Fruit fly (Drosophila melanogaster) whole organism, adult: Measurements from ENCODE around the gene Pp4-19C.

Experiments used
- CG11617 ChIP-seq: fragments of 200-800 bp; sonication (Bioruptor generic); optimal IDR thresholded peaks from 2 replicates; lab custom pipeline; 2017; ENCODE audit warnings: mild to moderate bottlenecking, missing biosample characterization, missing genetic modification reagents, missing genetic modification characterization
- CG12768 ChIP-seq: fragments of 200-800 bp; sonication (Bioruptor generic); optimal IDR thresholded peaks from 2 replicates; lab custom pipeline; 2017; ENCODE audit warnings: missing biosample characterization, missing genetic modification characterization, mild to moderate bottlenecking, moderate library complexity, missing genetic modification reagents
- CG14711 ChIP-seq: fragments of 200-800 bp; sonication (Bioruptor generic); optimal IDR thresholded peaks from 2 replicates; lab custom pipeline; 2018; ENCODE audit warnings: missing biosample characterization, mild to moderate bottlenecking, missing genetic modification characterization, moderate library complexity
- CG1620 ChIP-seq: fragments of 200-800 bp; sonication (Bioruptor generic); optimal IDR thresholded peaks from 2 replicates; lab custom pipeline; 2016; ENCODE audit warnings: missing biosample characterization, missing genetic modification characterization
- CG33017 ChIP-seq: fragments of 200-800 bp; sonication (Bioruptor generic); optimal IDR thresholded peaks from 2 replicates; lab custom pipeline; 2018; ENCODE audit warnings: missing biosample characterization, mild to moderate bottlenecking, missing genetic modification characterization, moderate library complexity
- CG5204 ChIP-seq: fragments of 200-800 bp; sonication (Bioruptor generic); optimal IDR thresholded peaks from 2 replicates; lab custom pipeline; 2016; ENCODE audit warnings: missing biosample characterization, missing genetic modification characterization
- CG7045 ChIP-seq: fragments of 200-800 bp; sonication (Bioruptor generic); optimal IDR thresholded peaks from 2 replicates; lab custom pipeline; 2017; ENCODE audit warnings: missing biosample characterization, mild to moderate bottlenecking, missing genetic modification characterization
- CG7101 ChIP-seq: fragments of 200-800 bp; sonication (Bioruptor generic); optimal IDR thresholded peaks from 2 replicates; lab custom pipeline; 2018; ENCODE audit warnings: missing biosample characterization, mild to moderate bottlenecking, missing genetic modification characterization, moderate library complexity
- Clk ChIP-seq: fragments of 200-800 bp; sonication (Bioruptor generic); optimal IDR thresholded peaks from 2 replicates; lab custom pipeline; 2017; ENCODE audit warnings: missing biosample characterization, missing genetic modification characterization
- Crg-1 ChIP-seq: fragments of 200-800 bp; sonication (Bioruptor generic); optimal IDR thresholded peaks from 2 replicates; lab custom pipeline; 2016; ENCODE audit warnings: missing biosample characterization, missing genetic modification characterization
- Hr96 ChIP-seq: fragments of 200-800 bp; sonication (Bioruptor generic); optimal IDR thresholded peaks from 2 replicates; lab custom pipeline; 2016; ENCODE audit warnings: missing biosample characterization, missing genetic modification characterization
- Mnt ChIP-seq: fragments of 200-800 bp; sonication (Bioruptor generic); optimal IDR thresholded peaks from 2 replicates; lab custom pipeline; 2016; ENCODE audit warnings: missing biosample characterization, mild to moderate bottlenecking, missing genetic modification characterization
- bab1 ChIP-seq: fragments of 200-800 bp; sonication (Bioruptor generic); optimal IDR thresholded peaks from 3 replicates; lab custom pipeline; 2019; ENCODE audit warnings: missing biosample characterization, mild to moderate bottlenecking, missing genetic modification characterization, moderate library complexity
- cic ChIP-seq: fragments of 200-800 bp; sonication (Bioruptor generic); optimal IDR thresholded peaks from 2 replicates; lab custom pipeline; 2017; ENCODE audit warnings: missing biosample characterization, mild to moderate bottlenecking, missing genetic modification characterization, moderate library complexity
- cnc ChIP-seq, 2 experiments: fragments of >200 bp; optimal IDR thresholded peaks; 2 replicates each; lab custom pipeline; 2017
- kay ChIP-seq: fragments of 200-800 bp; sonication (Bioruptor generic); peaks from one replicate; lab custom pipeline; 2016; ENCODE audit warnings: missing biosample characterization, missing genetic modification characterization, borderline replicate concordance
- ovo ChIP-seq: fragments of 200-800 bp; sonication (Bioruptor generic); optimal IDR thresholded peaks from 2 replicates; lab custom pipeline; 2016; ENCODE audit warnings: missing biosample characterization, missing genetic modification characterization
- pad ChIP-seq: fragments of 200-800 bp; sonication (Bioruptor generic); optimal IDR thresholded peaks from 3 replicates; lab custom pipeline; 2017; ENCODE audit warnings: missing biosample characterization, missing genetic modification characterization, mild to moderate bottlenecking, moderate library complexity, missing genetic modification reagents
- tj ChIP-seq: fragments of 200-800 bp; sonication (Bioruptor generic); optimal IDR thresholded peaks from 3 replicates; lab custom pipeline; 2017; ENCODE audit warnings: missing biosample characterization, mild to moderate bottlenecking, missing genetic modification characterization, moderate library complexity
- toe ChIP-seq: fragments of 200-800 bp; sonication (Bioruptor generic); optimal IDR thresholded peaks from 2 replicates; lab custom pipeline; 2016; ENCODE audit warnings: missing biosample characterization, missing genetic modification characterization

The Pp4-19C gene

dm6 chrX:20416433-20416832 lies 7.4 kb downstream of the Pp4-19C start, which contains the start of gene Obp19b:
TSS of gene Obp19b (plus strand) at chrX:20416733.
- TF ChIP-seq Clk (GFP tag; lab: Kevin White, UChicago) (no peak), tj (GFP tag; lab: Kevin White, UChicago) (no peak), CG12768 (GFP tag; lab: Kevin White, UChicago) (no peak), CG14711 (tag; lab: Kevin White, UChicago) (no peak), cnc (optimal IDR thresholded peaks at IDR 0.05; lab: Kevin White, UChicago) (no peak), Hr96 (no peak), CG7101 (tag; lab: Kevin White, UChicago) (no peak), toe (GFP tag; lab: Kevin White, UChicago) (no peak), CG7045 (GFP tag; lab: Kevin White, UChicago) (no peak), cic (GFP tag; lab: Kevin White, UChicago) (no peak), bab1 (GFP tag; lab: Kevin White, UChicago) (no peak), ovo (GFP tag; lab: Kevin White, UChicago) (no peak), CG11617 (GFP tag; lab: Kevin White, UChicago) (no peak), kay (no peak), Mnt (no peak), pad (GFP tag; lab: Kevin White, UChicago) (no peak), CG5204 (GFP tag; lab: Kevin White, UChicago) (no peak), CG1620 (GFP tag; lab: Kevin White, UChicago) (no peak), Crg-1 (GFP tag; lab: Kevin White, UChicago) (no peak), CG33017 (tag; lab: Kevin White, UChicago) (no peak)

dm6 chrX:20415444-20415843 lies 8.4 kb downstream of the Pp4-19C start, which contains the start of gene Obp19a:
TSS of gene Obp19a (plus strand) at chrX:20415744.
- TF ChIP-seq CG11617 (GFP tag; lab: Kevin White, UChicago) (no peak), CG7101 (tag; lab: Kevin White, UChicago) (no peak), pad (GFP tag; lab: Kevin White, UChicago) (no peak), cnc (optimal IDR thresholded peaks at IDR 0.05; lab: Kevin White, UChicago) (no peak), CG33017 (tag; lab: Kevin White, UChicago) (no peak), Crg-1 (GFP tag; lab: Kevin White, UChicago) (no peak), CG5204 (GFP tag; lab: Kevin White, UChicago) (no peak), CG7045 (GFP tag; lab: Kevin White, UChicago) (no peak), CG12768 (GFP tag; lab: Kevin White, UChicago) (no peak), tj (GFP tag; lab: Kevin White, UChicago) (no peak), bab1 (GFP tag; lab: Kevin White, UChicago) (no peak), toe (GFP tag; lab: Kevin White, UChicago) (no peak), kay (no peak), ovo (GFP tag; lab: Kevin White, UChicago) (no peak), Mnt (no peak), CG1620 (GFP tag; lab: Kevin White, UChicago) (no peak), Hr96 (no peak), cic (GFP tag; lab: Kevin White, UChicago) (no peak)

DNA sequence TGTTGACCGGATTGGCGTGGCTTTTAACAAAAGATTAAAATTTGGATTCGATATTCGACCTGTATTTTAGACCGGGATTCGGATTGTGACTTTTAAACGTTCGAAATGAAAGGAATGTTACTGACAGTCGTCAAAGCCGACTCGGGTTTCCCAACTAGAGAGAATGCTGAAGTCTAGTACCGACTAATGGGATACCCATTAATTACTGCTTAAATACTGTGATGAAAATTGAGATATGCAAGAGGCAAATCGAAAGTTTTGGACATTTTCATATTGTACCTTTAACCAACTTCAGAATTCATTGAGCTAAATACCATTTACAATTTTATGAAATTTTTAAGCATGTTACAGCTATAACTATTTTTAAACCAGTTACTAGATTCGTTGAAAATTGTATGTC lies 9.7 kb downstream of the Pp4-19C start, which contains the start of gene CG15458:
TSS of gene CG15458 (minus strand) at position 101 of the 400 bp plus-strand sequence.
- no peak for TF ChIP-seq cnc (optimal IDR thresholded peaks at IDR 0.05; lab: Kevin White, UChicago)
- no peak for TF ChIP-seq ovo (GFP tag; lab: Kevin White, UChicago)
- TF ChIP-seq tj (GFP tag; lab: Kevin White, UChicago), result no peak
- no peak for TF ChIP-seq Clk (GFP tag; lab: Kevin White, UChicago)
- TF ChIP-seq cic (GFP tag; lab: Kevin White, UChicago), result no peak
- no peak for TF ChIP-seq toe (GFP tag; lab: Kevin White, UChicago)
- no peak for TF ChIP-seq bab1 (GFP tag; lab: Kevin White, UChicago)
- no peak for TF ChIP-seq CG7101 (tag; lab: Kevin White, UChicago)
- TF ChIP-seq pad (GFP tag; lab: Kevin White, UChicago), result no peak

DNA sequence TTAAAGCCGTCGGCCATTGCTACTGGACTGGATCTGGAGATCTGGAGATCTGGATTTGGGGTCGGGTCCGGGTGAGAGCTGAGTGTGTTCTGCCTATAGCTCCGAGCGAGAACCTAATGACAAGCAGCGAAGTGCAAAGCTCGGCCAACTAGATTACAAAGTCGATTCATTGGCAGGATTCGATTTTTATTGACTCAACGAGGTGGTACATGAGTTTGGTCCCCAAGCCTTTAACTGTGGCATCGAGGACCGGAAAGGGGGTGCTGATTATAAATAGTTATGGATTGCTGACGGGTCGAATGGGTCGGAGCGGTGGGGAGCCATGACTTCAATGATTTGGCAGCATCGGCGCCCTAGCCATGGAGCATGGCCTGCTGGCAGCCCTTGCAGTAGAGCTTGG lies 10.3 kb downstream of the Pp4-19C start, which contains the start of gene CG15459:
TSS of gene CG15459 (minus strand) at position 101 of the 400 bp plus-strand sequence.
- no peak for TF ChIP-seq CG5204 (GFP tag; lab: Kevin White, UChicago)
- no peak for TF ChIP-seq pad (GFP tag; lab: Kevin White, UChicago)
- no peak for TF ChIP-seq Mnt
- no peak for TF ChIP-seq cic (GFP tag; lab: Kevin White, UChicago)
- TF ChIP-seq CG1620 (GFP tag; lab: Kevin White, UChicago), result no peak
- TF ChIP-seq tj (GFP tag; lab: Kevin White, UChicago), result no peak
- no peak for TF ChIP-seq kay
- TF ChIP-seq toe (GFP tag; lab: Kevin White, UChicago), result no peak
- TF ChIP-seq cnc (optimal IDR thresholded peaks at IDR 0.05; lab: Kevin White, UChicago), result no peak
- TF ChIP-seq CG11617 (GFP tag; lab: Kevin White, UChicago), result no peak
- TF ChIP-seq CG12768 (GFP tag; lab: Kevin White, UChicago), result no peak
- TF ChIP-seq ovo (GFP tag; lab: Kevin White, UChicago), result no peak
- no peak for TF ChIP-seq CG7101 (tag; lab: Kevin White, UChicago)
- no peak for TF ChIP-seq bab1 (GFP tag; lab: Kevin White, UChicago)
- TF ChIP-seq CG7045 (GFP tag; lab: Kevin White, UChicago), result no peak
- no peak for TF ChIP-seq CG33017 (tag; lab: Kevin White, UChicago)
- no peak for TF ChIP-seq Hr96
- no peak for TF ChIP-seq Clk (GFP tag; lab: Kevin White, UChicago)
- no peak for TF ChIP-seq CG14711 (tag; lab: Kevin White, UChicago)

DNA sequence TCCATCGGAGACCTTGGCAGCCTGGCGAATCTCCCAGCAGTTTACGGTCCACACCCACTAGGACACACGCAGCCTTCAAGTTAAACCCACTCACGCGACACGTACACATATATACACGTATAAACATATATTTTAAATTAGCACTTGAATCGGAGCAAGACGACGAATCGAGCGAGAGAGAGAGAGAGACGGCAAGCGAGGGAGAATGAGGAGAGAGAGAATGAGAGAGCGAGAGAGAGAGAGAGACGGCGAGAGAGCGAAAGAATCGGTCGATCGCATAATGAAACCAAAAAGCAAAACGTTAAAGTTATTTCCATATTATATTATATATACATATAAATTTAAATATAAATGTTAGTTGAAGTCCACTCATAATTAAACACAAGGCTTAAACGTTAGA lies 12.2 kb downstream of the Pp4-19C start:
- TF ChIP-seq Hr96, result no peak
- no peak for TF ChIP-seq bab1 (GFP tag; lab: Kevin White, UChicago)
